Worm (Caenorhabditis elegans) whole organism, mixed stage, embryonic: ENCODE measurements around the gene F59B2.3.

Experiments
- M03D4.4 ChIP-seq: sonication (generic microtip); optimal IDR thresholded peaks from 2 replicates; lab custom pipeline; 2017; ENCODE audit warnings: mild to moderate bottlenecking, missing genetic modification characterization, missing compliant biosample characterization
- blmp-1 ChIP-seq: fragments of 150-350 bp; optimal IDR thresholded peaks from 2 replicates; lab custom pipeline; 2014; ENCODE audit warnings: missing biosample characterization, missing genetic modification characterization
- ceh-39 ChIP-seq: fragments of 150-350 bp; optimal IDR thresholded peaks from 2 replicates; lab custom pipeline; 2014; ENCODE audit warnings: missing biosample characterization, missing genetic modification characterization
- ceh-43 ChIP-seq: fragments of 200-800 bp; sonication (Bioruptor generic); optimal IDR thresholded peaks from 2 replicates; lab custom pipeline; 2018; ENCODE audit warnings: mild to moderate bottlenecking, missing genetic modification characterization, moderate library complexity, missing compliant biosample characterization
- ceh-83 ChIP-seq: fragments of 200-800 bp; sonication (Bioruptor generic); optimal IDR thresholded peaks from 2 replicates; lab custom pipeline; 2018; ENCODE audit warnings: mild to moderate bottlenecking, missing genetic modification characterization, missing compliant biosample characterization
- ces-1 ChIP-seq: fragments of 150-350 bp; optimal IDR thresholded peaks from 2 replicates; lab custom pipeline; 2014; ENCODE audit warnings: missing biosample characterization, missing genetic modification reagents, missing genetic modification characterization
- cnd-1 ChIP-seq: fragments of 200-800 bp; sonication (Bioruptor generic); optimal IDR thresholded peaks from 2 replicates; lab custom pipeline; 2018; ENCODE audit warnings: mild to moderate bottlenecking, missing genetic modification characterization, missing compliant biosample characterization
- drap-1 ChIP-seq: fragments of 200-800 bp; sonication (Bioruptor generic); optimal IDR thresholded peaks from 3 replicates; lab custom pipeline; 2018; ENCODE audit warnings: mild to moderate bottlenecking, missing genetic modification characterization, missing compliant biosample characterization
- elt-1 ChIP-seq: sonication (generic microtip); optimal IDR thresholded peaks from 2 replicates; lab custom pipeline; 2017; ENCODE audit warnings: missing genetic modification characterization, mild to moderate bottlenecking, missing compliant biosample characterization, antibody characterized with exemption, moderate library complexity, borderline replicate concordance; ENCODE audit not compliant: insufficient read depth
- elt-3 ChIP-seq: fragments of 150-350 bp; optimal IDR thresholded peaks from 2 replicates; lab custom pipeline; 2014; ENCODE audit warnings: missing biosample characterization, missing genetic modification characterization
- flh-1 ChIP-seq: fragments of 200-800 bp; sonication (Bioruptor generic); optimal IDR thresholded peaks from 2 replicates; lab custom pipeline; 2018; ENCODE audit warnings: mild to moderate bottlenecking, missing genetic modification characterization, moderate library complexity, missing compliant biosample characterization
- ham-2 ChIP-seq: fragments of 200-800 bp; sonication (Bioruptor generic); optimal IDR thresholded peaks from 2 replicates; lab custom pipeline; 2018; ENCODE audit warnings: mild to moderate bottlenecking, missing genetic modification characterization, missing compliant biosample characterization
- hlh-1 ChIP-seq: fragments of 150-350 bp; optimal IDR thresholded peaks from 2 replicates; lab custom pipeline; 2014; ENCODE audit warnings: missing biosample characterization, missing genetic modification reagents, missing genetic modification characterization
- lin-13 ChIP-seq: fragments of 150-350 bp; optimal IDR thresholded peaks from 2 replicates; lab custom pipeline; 2014; ENCODE audit warnings: missing biosample characterization, missing genetic modification characterization
- lin-32 ChIP-seq: fragments of 200-800 bp; sonication (Bioruptor generic); optimal IDR thresholded peaks from 2 replicates; lab custom pipeline; 2018; ENCODE audit warnings: mild to moderate bottlenecking, missing genetic modification characterization, missing compliant biosample characterization
- lsy-2 ChIP-seq: fragments of 150-350 bp; optimal IDR thresholded peaks from 2 replicates; lab custom pipeline; 2014; ENCODE audit warnings: missing biosample characterization, missing genetic modification characterization
- mab-5 ChIP-seq: fragments of 150-350 bp; optimal IDR thresholded peaks from 2 replicates; lab custom pipeline; 2014; ENCODE audit warnings: missing biosample characterization, missing genetic modification characterization
- mep-1 ChIP-seq: fragments of 150-350 bp; optimal IDR thresholded peaks from 2 replicates; lab custom pipeline; 2017; ENCODE audit warnings: missing biosample characterization, missing genetic modification reagents, missing genetic modification characterization, inconsistent platforms
- mls-2 ChIP-seq: sonication (generic microtip); optimal IDR thresholded peaks from 2 replicates; lab custom pipeline; 2016; ENCODE audit warnings: mild to moderate bottlenecking, missing genetic modification characterization, moderate library complexity, missing compliant biosample characterization
- nhr-12 ChIP-seq: fragments of 150-350 bp; optimal IDR thresholded peaks from 2 replicates; lab custom pipeline; 2014; ENCODE audit warnings: missing biosample characterization, missing genetic modification characterization
- nhr-2 ChIP-seq: fragments of 150-350 bp; optimal IDR thresholded peaks from 2 replicates; lab custom pipeline; 2014; ENCODE audit warnings: missing biosample characterization, missing genetic modification characterization
- nhr-237 ChIP-seq: fragments of 150-350 bp; optimal IDR thresholded peaks from 2 replicates; lab custom pipeline; 2014; ENCODE audit warnings: missing biosample characterization, missing genetic modification characterization
- nhr-28 ChIP-seq: fragments of 150-350 bp; optimal IDR thresholded peaks from 2 replicates; lab custom pipeline; 2014; ENCODE audit warnings: missing biosample characterization, missing genetic modification characterization
- pha-4 ChIP-seq: fragments of 150-350 bp; optimal IDR thresholded peaks from 2 replicates; lab custom pipeline; 2018; ENCODE audit warnings: missing biosample characterization, missing genetic modification reagents, missing genetic modification characterization
- sem-2 ChIP-seq: fragments of 200-800 bp; sonication (Bioruptor generic); optimal IDR thresholded peaks from 2 replicates; lab custom pipeline; 2018; ENCODE audit warnings: mild to moderate bottlenecking, missing genetic modification characterization, missing compliant biosample characterization
- snpc-4 ChIP-seq: fragments of 150-350 bp; optimal IDR thresholded peaks from 2 replicates; lab custom pipeline; 2014; ENCODE audit warnings: missing biosample characterization, missing genetic modification characterization
- sptf-1 ChIP-seq: sonication (generic microtip); optimal IDR thresholded peaks from 2 replicates; lab custom pipeline; 2017; ENCODE audit warnings: mild to moderate bottlenecking, missing genetic modification characterization, moderate library complexity, missing compliant biosample characterization
- tbx-8 ChIP-seq: fragments of 200-800 bp; sonication (Bioruptor generic); optimal IDR thresholded peaks from 2 replicates; lab custom pipeline; 2018; ENCODE audit warnings: mild to moderate bottlenecking, missing genetic modification characterization, moderate library complexity, missing compliant biosample characterization
- unc-120 ChIP-seq: sonication (generic microtip); optimal IDR thresholded peaks from 2 replicates; lab custom pipeline; 2017; ENCODE audit warnings: missing genetic modification characterization, missing compliant biosample characterization; ENCODE audit not compliant: poor library complexity, severe bottlenecking
- unc-39 ChIP-seq: fragments of 150-350 bp; optimal IDR thresholded peaks from 2 replicates; lab custom pipeline; 2014; ENCODE audit warnings: missing biosample characterization, missing genetic modification characterization
- unc-62 ChIP-seq: fragments of 150-350 bp; optimal IDR thresholded peaks from 2 replicates; lab custom pipeline; 2014; ENCODE audit warnings: missing biosample characterization, missing genetic modification reagents, missing genetic modification characterization
- zip-8 ChIP-seq: fragments of 150-350 bp; optimal IDR thresholded peaks from 2 replicates; lab custom pipeline; 2014; ENCODE audit warnings: missing biosample characterization, missing genetic modification characterization
- ztf-11 ChIP-seq: fragments of 150-350 bp; optimal IDR thresholded peaks from 2 replicates; lab custom pipeline; 2014; ENCODE audit warnings: missing biosample characterization, missing genetic modification characterization

F59B2.3 gene

ce11 chrIII:8960664-8961063, 38.9 kb downstream of the F59B2.3 start, which contains the start of gene ZK643.6:
TSS of gene ZK643.6 (minus strand) at chrIII:8960764.
- TF ChIP-seq ceh-83, result no peak
- TF ChIP-seq zip-8 (tag; lab: Kevin White, UChicago), result peak; percentile 29

- peak; percentile 94 for TF ChIP-seq lsy-2 (tag; lab: Kevin White, UChicago)
- no peak for TF ChIP-seq nhr-237 (tag; lab: Kevin White, UChicago)
- no peak for TF ChIP-seq cnd-1 (tag; lab: Kevin White, UChicago)
- TF ChIP-seq mls-2 (tag; lab: Kevin White, UChicago), result no peak
- no peak for TF ChIP-seq lin-32 (GFP tag; lab: Kevin White, UChicago)
- no peak for TF ChIP-seq ham-2
- no peak for TF ChIP-seq mab-5 (tag; lab: Kevin White, UChicago)
- TF ChIP-seq snpc-4 (tag; lab: Kevin White, UChicago), result no peak
- TF ChIP-seq M03D4.4 (tag; lab: Kevin White, UChicago), result no peak
- TF ChIP-seq unc-39 (tag; lab: Kevin White, UChicago), result no peak
- TF ChIP-seq ztf-11, result no peak
- peak; percentile 64 for TF ChIP-seq ces-1 (GFP tag; lab: Kevin White, UChicago)
- TF ChIP-seq nhr-28 (tag; lab: Kevin White, UChicago), result no peak
- no peak for TF ChIP-seq sem-2 (GFP tag; lab: Kevin White, UChicago)
- TF ChIP-seq ceh-43 (GFP tag; lab: Kevin White, UChicago), result no peak
- TF ChIP-seq ceh-83, result no peak
- peak; percentile 97 for TF ChIP-seq ceh-39 (tag; lab: Kevin White, UChicago)
- TF ChIP-seq unc-62 (GFP tag; lab: Kevin White, UChicago), result no peak
- TF ChIP-seq sptf-1 (tag; lab: Kevin White, UChicago), result no peak
- no peak for TF ChIP-seq elt-1 (tag; lab: Kevin White, UChicago)
- TF ChIP-seq elt-3, result no peak
- peak; percentile 69 for TF ChIP-seq mep-1 (tag; lab: Kevin White, UChicago)
- TF ChIP-seq nhr-2 (tag; lab: Kevin White, UChicago), result no peak
- peak; percentile 23 for TF ChIP-seq lin-13 (tag; lab: Kevin White, UChicago)
- no peak for TF ChIP-seq blmp-1 (tag; lab: Kevin White, UChicago)
- peak; percentile 15 for TF ChIP-seq pha-4 (tag; lab: Kevin White, UChicago)
- TF ChIP-seq zip-8 (tag; lab: Kevin White, UChicago), result no peak
- TF ChIP-seq tbx-8 (GFP tag; lab: Kevin White, UChicago), result no peak
- TF ChIP-seq unc-120 (tag; lab: Kevin White, UChicago), result no peak
- TF ChIP-seq, all 35 proteins: peak for 6
These were observed 43.4 kb downstream of the F59B2.3 start, which contains the start of the genes ZK643.5 and ZK643.2 for ce11 chrIII:8956146-8956646. TSS of gene ZK643.5 (minus strand) at chrIII:8956196. TSS of gene ZK643.2 (plus strand) at chrIII:8956540.

- TF ChIP-seq elt-1 (tag; lab: Kevin White, UChicago) (no peak), ceh-39 (tag; lab: Kevin White, UChicago) (no peak), nhr-28 (tag; lab: Kevin White, UChicago) (no peak), ceh-83 (no peak), lsy-2 (tag; lab: Kevin White, UChicago) (no peak)
These were observed 44.0 kb downstream of the F59B2.3 start for ce11 chrIII:8955536-8955935.

- TF ChIP-seq pha-4 (tag; lab: Kevin White, UChicago) (no peak), unc-120 (tag; lab: Kevin White, UChicago) (no peak), M03D4.4 (tag; lab: Kevin White, UChicago) (no peak), lsy-2 (tag; lab: Kevin White, UChicago) (no peak), mab-5 (tag; lab: Kevin White, UChicago) (no peak), unc-62 (GFP tag; lab: Kevin White, UChicago) (no peak), nhr-28 (tag; lab: Kevin White, UChicago) (no peak), nhr-12 (no peak), elt-1 (tag; lab: Kevin White, UChicago) (no peak), ceh-39 (tag; lab: Kevin White, UChicago) (no peak), hlh-1 (tag; lab: Kevin White, UChicago) (no peak), nhr-237 (tag; lab: Kevin White, UChicago) (no peak), unc-39 (tag; lab: Kevin White, UChicago) (no peak), flh-1 (GFP tag; lab: Kevin White, UChicago) (no peak), snpc-4 (tag; lab: Kevin White, UChicago) (no peak), drap-1 (no peak), tbx-8 (GFP tag; lab: Kevin White, UChicago) (no peak), ceh-83 (no peak)
These were observed 50.4 kb downstream of the F59B2.3 start for ce11 chrIII:8949147-8949546.
